Worm (Caenorhabditis elegans) whole organism, early embryonic: Measurements from ENCODE around the gene bath-38.
A peak's percentile ranks its signal among the peaks of the same experiment; 100 is the strongest.

Source experiments
- B0310.2 ChIP-seq: sonication (generic microtip); optimal IDR thresholded peaks from 2 replicates; lab custom pipeline; 2016; ENCODE audit warnings: mild to moderate bottlenecking, missing genetic modification characterization, missing compliant biosample characterization
- F13C5.2 ChIP-seq: sonication (generic microtip); optimal IDR thresholded peaks from 2 replicates; lab custom pipeline; 2017; ENCODE audit warnings: mild to moderate bottlenecking, missing genetic modification characterization, inconsistent platforms, missing compliant biosample characterization
- aly-1 ChIP-seq: sonication (generic microtip); optimal IDR thresholded peaks from 2 replicates; lab custom pipeline; 2016; ENCODE audit warnings: missing genetic modification characterization, missing compliant biosample characterization
- ama-1 ChIP-seq: fragments of 150-350 bp; optimal IDR thresholded peaks from 2 replicates; lab custom pipeline; 2014
- ceh-13 ChIP-seq: fragments of 200-800 bp; sonication (Bioruptor generic); optimal IDR thresholded peaks from 2 replicates; lab custom pipeline; 2018; ENCODE audit warnings: mild to moderate bottlenecking, missing genetic modification characterization, missing compliant biosample characterization
- ceh-36 ChIP-seq: sonication (generic microtip); optimal IDR thresholded peaks from 2 replicates; lab custom pipeline; 2016; ENCODE audit warnings: missing genetic modification characterization, inconsistent platforms, missing compliant biosample characterization
- ets-7 ChIP-seq: sonication (generic microtip); optimal IDR thresholded peaks from 2 replicates; lab custom pipeline; 2016; ENCODE audit warnings: missing genotype, missing genetic modification characterization, missing compliant biosample characterization
- flt-1 ChIP-seq: fragments of 200-800 bp; sonication (Bioruptor generic); IDR thresholded peaks from 2 replicates; pipeline ENCODE4 v1.3.6; 2022; ENCODE audit warnings: missing genetic modification characterization, missing compliant biosample characterization
- hmbx-1 ChIP-seq: sonication (generic microtip); optimal IDR thresholded peaks from 2 replicates; lab custom pipeline; 2016; ENCODE audit warnings: mild to moderate bottlenecking, missing genetic modification characterization, missing compliant biosample characterization
- hmg-4 ChIP-seq: fragments of 200-800 bp; sonication (Bioruptor generic); optimal IDR thresholded peaks from 2 replicates; lab custom pipeline; 2018; ENCODE audit warnings: mild to moderate bottlenecking, missing genetic modification characterization, missing compliant biosample characterization
- hnd-1 ChIP-seq: sonication (generic microtip); optimal IDR thresholded peaks from 2 replicates; lab custom pipeline; 2016; ENCODE audit warnings: missing genetic modification characterization, missing compliant biosample characterization
- pes-1 ChIP-seq: fragments of 200-800 bp; sonication (Bioruptor generic); IDR thresholded peaks from 2 replicates; pipeline ENCODE4 v1.3.6; 2022; ENCODE audit warnings: missing genetic modification reagents, missing genetic modification characterization, missing compliant biosample characterization
- scrt-1 ChIP-seq: fragments of 200-800 bp; sonication (Bioruptor generic); IDR thresholded peaks from 2 replicates; pipeline ENCODE4 v1.3.6; 2022; ENCODE audit warnings: missing genetic modification characterization, missing compliant biosample characterization
- sea-1 ChIP-seq: fragments of 200-800 bp; sonication (Bioruptor generic); conservative IDR thresholded peaks from 2 replicates; pipeline ENCODE4 v1.3.6; 2022; ENCODE audit warnings: missing genetic modification characterization, missing compliant biosample characterization
- tbx-11 ChIP-seq: fragments of 200-800 bp; sonication (Bioruptor generic); IDR thresholded peaks from 2 replicates; pipeline ENCODE4 v1.3.6; 2022; ENCODE audit warnings: missing genetic modification characterization, missing compliant biosample characterization
- tbx-37 ChIP-seq: fragments of 200-800 bp; sonication (Bioruptor generic); conservative IDR thresholded peaks from 2 replicates; pipeline ENCODE4 v1.3.6; 2022; ENCODE audit warnings: missing genetic modification reagents, missing genetic modification characterization, missing compliant biosample characterization
- tra-4 ChIP-seq: sonication (generic microtip); optimal IDR thresholded peaks from 2 replicates; lab custom pipeline; 2017; ENCODE audit warnings: missing genetic modification characterization, missing compliant biosample characterization

bath-38 gene

DNA sequence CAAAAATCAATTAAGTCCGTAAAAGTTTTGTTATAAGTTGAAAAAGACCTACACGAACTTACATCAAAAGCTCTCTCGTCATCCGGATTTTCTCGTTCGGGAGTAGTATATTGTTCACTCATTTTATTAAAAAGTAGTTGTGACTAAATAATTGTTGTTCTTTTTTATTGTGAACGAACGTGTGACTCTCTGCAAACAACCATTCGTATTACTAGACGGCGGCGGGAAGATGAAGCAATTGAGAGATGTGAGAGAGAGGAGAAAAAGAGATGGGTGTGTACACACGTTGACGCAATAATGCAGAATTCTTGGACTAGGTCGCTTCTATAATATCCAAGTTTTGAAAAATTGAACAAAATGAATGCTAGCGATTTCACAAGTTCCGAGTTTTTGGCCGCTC is at the start of gene bath-38, which contains the start of gene F52H3.11:
Gene bath-38, minus strand, starts transcription at position 310 of the 400 bp plus-strand sequence.
Gene F52H3.11, minus strand, starts transcription at position 203 of the 400 bp plus-strand sequence.
- TF ChIP-seq F13C5.2 (tag; lab: Kevin White, UChicago), result peak; percentile 30
- TF ChIP-seq scrt-1 (GFP tag; lab: Robert Waterston, UW), result no peak
- TF ChIP-seq hmg-4 (GFP tag; lab: Kevin White, UChicago), result no peak
- no peak for TF ChIP-seq tbx-37
- TF ChIP-seq hnd-1 (tag; lab: Kevin White, UChicago), result no peak
- no peak for TF ChIP-seq flt-1
- no peak for TF ChIP-seq aly-1
- no peak for TF ChIP-seq hmbx-1 (tag; lab: Kevin White, UChicago)
- no peak for TF ChIP-seq pes-1

DNA sequence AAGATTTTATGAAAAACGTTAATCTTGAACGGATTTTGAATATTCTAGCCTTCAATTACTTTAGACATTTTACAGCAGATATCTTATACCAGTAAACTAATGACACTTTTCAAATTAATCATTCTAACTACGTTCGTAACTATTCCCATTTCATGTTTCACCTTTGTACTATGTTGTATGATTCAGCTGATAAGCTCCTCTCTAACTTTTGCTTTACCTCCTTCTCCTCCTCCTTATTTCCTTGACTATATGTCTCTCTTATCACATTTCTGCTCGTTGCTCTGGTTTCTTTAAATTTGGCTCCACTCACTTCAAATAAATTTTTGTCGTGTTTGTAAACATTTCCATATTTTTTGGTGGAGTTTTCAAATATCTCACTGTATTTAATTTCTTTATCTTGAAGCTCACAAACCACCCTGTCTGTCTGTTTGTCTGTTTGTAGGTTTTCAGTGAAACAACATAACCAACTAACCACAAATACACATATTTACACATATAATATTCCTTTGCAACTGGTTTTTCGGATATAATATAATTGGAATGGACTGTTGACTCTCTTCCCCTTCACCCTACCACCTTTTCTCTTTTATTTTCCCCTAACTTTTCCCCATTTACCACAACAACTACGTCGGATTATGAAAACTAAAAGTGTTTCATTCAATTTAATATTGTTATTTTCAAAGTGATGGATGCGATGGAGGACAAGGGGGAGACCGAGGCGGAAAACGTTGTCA is 49.3 kb upstream of the bath-38 start, which contains the start of gene lact-2:
Gene lact-2, plus strand, starts transcription at position 684 of the 734 bp plus-strand sequence.
- TF ChIP-seq hmg-4 (GFP tag; lab: Kevin White, UChicago) (no peak), hmbx-1 (tag; lab: Kevin White, UChicago) (no peak), ama-1 (lab: Kevin White, UChicago) (no peak), tbx-11 (GFP tag; lab: Robert Waterston, UW) (no peak), B0310.2 (tag; lab: Kevin White, UChicago) (no peak), ceh-36 (tag; lab: Kevin White, UChicago) (no peak), ets-7 (no peak), aly-1 (no peak), pes-1 (no peak), scrt-1 (GFP tag; lab: Robert Waterston, UW) (no peak), ceh-13 (GFP tag; lab: Kevin White, UChicago) (no peak), tbx-37 (no peak), flt-1 (no peak), F13C5.2 (tag; lab: Kevin White, UChicago) (no peak), hnd-1 (tag; lab: Kevin White, UChicago) (no peak), sea-1 (GFP tag; lab: Robert Waterston, UW) (no peak), tra-4 (tag; lab: Kevin White, UChicago) (no peak)

DNA sequence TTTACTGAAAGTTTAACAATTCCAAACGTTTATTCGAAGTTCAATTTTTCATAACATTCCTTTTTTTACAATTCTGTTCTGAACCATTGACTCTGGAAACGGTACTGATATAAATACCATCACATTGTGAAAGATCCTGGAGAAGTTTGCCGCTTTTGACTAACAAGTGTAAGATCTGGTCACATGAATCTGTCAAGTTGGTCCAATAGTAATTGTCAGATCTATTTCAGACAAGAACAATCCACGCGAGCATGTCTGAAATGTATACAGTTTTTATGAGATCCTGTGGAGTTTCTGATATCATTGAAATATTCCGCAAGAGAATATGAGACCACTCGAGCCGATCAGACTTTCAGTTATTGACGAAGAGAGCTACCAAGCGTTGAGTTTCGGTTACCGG is 48.0 kb upstream of the bath-38 start:
- TF ChIP-seq aly-1 (no peak), ceh-36 (tag; lab: Kevin White, UChicago) (no peak), flt-1 (no peak), hnd-1 (tag; lab: Kevin White, UChicago) (no peak), ets-7 (no peak), scrt-1 (GFP tag; lab: Robert Waterston, UW) (no peak), sea-1 (GFP tag; lab: Robert Waterston, UW) (no peak), ceh-13 (GFP tag; lab: Kevin White, UChicago) (no peak), pes-1 (no peak), F13C5.2 (tag; lab: Kevin White, UChicago) (no peak), tra-4 (tag; lab: Kevin White, UChicago) (no peak), tbx-11 (GFP tag; lab: Robert Waterston, UW) (no peak), hmg-4 (GFP tag; lab: Kevin White, UChicago) (no peak), ama-1 (lab: Kevin White, UChicago) (no peak)

DNA sequence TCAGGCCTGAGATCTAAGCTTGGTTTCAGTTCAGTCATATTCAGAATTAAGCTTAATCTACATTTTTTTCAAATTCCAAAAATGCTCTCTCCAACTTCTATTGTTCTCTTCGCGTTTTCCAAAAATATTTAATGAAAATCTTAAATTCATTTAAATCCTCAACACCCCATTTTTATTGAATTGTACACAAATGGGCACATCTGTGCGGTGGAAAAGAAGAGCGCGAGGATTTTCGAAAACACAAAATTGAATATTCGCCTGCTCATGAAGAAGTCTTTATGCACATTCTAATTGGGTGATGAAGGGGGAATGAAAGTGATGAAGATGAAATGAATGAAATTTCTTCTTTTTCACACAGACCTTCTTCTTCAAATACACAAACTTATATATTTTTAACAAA is 39.4 kb upstream of the bath-38 start:
- TF ChIP-seq pes-1, result no peak

DNA sequence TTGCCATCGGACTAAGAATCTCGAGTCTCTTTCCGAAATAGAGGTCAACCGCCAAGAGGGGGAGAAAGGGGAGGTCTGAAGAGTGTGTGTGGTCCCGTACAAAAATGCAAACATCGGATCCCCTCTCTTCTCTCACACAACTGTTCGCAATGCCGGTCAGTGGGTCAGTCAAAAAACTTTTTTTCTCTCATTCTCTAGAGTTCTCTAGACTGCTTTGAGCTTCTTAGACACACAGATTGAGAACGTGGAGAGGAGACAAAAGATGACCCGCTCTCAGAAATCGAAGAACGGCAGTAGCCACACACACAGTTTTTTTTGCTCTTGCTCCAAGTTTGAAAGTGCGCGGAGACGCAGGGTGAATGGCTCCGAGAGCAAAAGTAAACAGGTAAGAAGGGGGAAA is 30.7 kb upstream of the bath-38 start:
- TF ChIP-seq scrt-1 (GFP tag; lab: Robert Waterston, UW) (no peak), sea-1 (GFP tag; lab: Robert Waterston, UW) (no peak), F13C5.2 (tag; lab: Kevin White, UChicago) (no peak), pes-1 (peak; percentile 49; the same call in 1 of the 2 replicates), hnd-1 (tag; lab: Kevin White, UChicago) (no peak), tbx-11 (GFP tag; lab: Robert Waterston, UW) (no peak), aly-1 (no peak), ceh-13 (GFP tag; lab: Kevin White, UChicago) (no peak), flt-1 (no peak), ama-1 (lab: Kevin White, UChicago) (no peak), B0310.2 (tag; lab: Kevin White, UChicago) (peak; percentile 29), ceh-36 (tag; lab: Kevin White, UChicago) (no peak), hmg-4 (GFP tag; lab: Kevin White, UChicago) (peak; percentile 67), tra-4 (tag; lab: Kevin White, UChicago) (no peak), ets-7 (no peak), hmbx-1 (tag; lab: Kevin White, UChicago) (no peak)

DNA sequence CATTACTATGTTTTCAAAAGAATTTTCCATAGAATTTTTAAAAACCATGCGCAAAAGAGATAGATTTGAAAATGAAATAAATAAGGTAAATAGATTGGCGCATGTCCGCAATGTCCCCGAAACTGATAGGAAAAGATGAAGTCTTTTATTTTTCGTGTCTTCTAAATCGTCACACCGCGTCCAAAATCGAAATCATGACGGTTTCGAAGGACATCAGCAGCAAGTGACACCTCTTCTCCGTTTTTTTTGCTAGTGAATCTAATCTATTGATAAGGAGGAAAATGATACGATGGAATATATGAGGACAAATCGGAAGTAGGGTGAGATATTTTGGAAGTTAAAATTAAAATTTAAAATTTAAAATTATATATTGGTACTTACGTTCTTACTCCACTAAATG is 28.9 kb upstream of the bath-38 start:
- TF ChIP-seq scrt-1 (GFP tag; lab: Robert Waterston, UW), result no peak
- TF ChIP-seq tra-4 (tag; lab: Kevin White, UChicago), result no peak
- no peak for TF ChIP-seq hmg-4 (GFP tag; lab: Kevin White, UChicago)
- TF ChIP-seq tbx-37, result no peak
- no peak for TF ChIP-seq F13C5.2 (tag; lab: Kevin White, UChicago)
- TF ChIP-seq hnd-1 (tag; lab: Kevin White, UChicago), result no peak
- no peak for TF ChIP-seq B0310.2 (tag; lab: Kevin White, UChicago)
- no peak for TF ChIP-seq ceh-36 (tag; lab: Kevin White, UChicago)
- no peak for TF ChIP-seq ets-7
- TF ChIP-seq ama-1 (lab: Kevin White, UChicago), result no peak
- no peak for TF ChIP-seq aly-1
- TF ChIP-seq tbx-11 (GFP tag; lab: Robert Waterston, UW), result no peak
- no peak for TF ChIP-seq pes-1
- no peak for TF ChIP-seq sea-1 (GFP tag; lab: Robert Waterston, UW)
- no peak for TF ChIP-seq hmbx-1 (tag; lab: Kevin White, UChicago)
- TF ChIP-seq ceh-13 (GFP tag; lab: Kevin White, UChicago), result no peak

DNA sequence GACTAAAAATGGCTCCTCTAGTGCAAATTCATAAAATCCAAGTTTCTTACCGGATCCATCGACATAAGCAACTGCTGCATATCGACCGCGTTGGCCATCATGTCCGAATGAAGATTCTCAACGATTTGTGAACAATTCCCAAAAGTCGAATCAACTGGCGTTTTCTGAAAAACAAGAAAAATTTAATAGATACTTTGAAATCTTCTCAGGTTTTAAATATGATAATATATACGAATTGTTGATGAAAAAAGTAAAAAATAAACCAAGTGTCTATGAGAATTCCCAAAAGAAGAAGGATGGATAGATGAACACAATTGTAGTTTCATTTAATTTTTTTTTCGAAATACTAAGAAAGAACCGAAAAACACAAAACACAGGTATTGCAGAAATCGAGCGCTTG is 22.7 kb upstream of the bath-38 start, which contains the start of gene die-1:
Gene die-1, minus strand, starts transcription at position 101 of the 400 bp plus-strand sequence.
- TF ChIP-seq sea-1 (GFP tag; lab: Robert Waterston, UW) (no peak), flt-1 (no peak), hmbx-1 (tag; lab: Kevin White, UChicago) (no peak), ets-7 (no peak), hnd-1 (tag; lab: Kevin White, UChicago) (no peak), F13C5.2 (tag; lab: Kevin White, UChicago) (no peak), aly-1 (no peak), ama-1 (lab: Kevin White, UChicago) (no peak), pes-1 (no peak), tbx-37 (no peak), ceh-13 (GFP tag; lab: Kevin White, UChicago) (no peak), tbx-11 (GFP tag; lab: Robert Waterston, UW) (no peak), ceh-36 (tag; lab: Kevin White, UChicago) (no peak), hmg-4 (GFP tag; lab: Kevin White, UChicago) (no peak), B0310.2 (tag; lab: Kevin White, UChicago) (no peak), scrt-1 (GFP tag; lab: Robert Waterston, UW) (no peak), tra-4 (tag; lab: Kevin White, UChicago) (no peak)
